Worm (Caenorhabditis elegans) whole organism, early embryonic: ENCODE results near the gene F17C11.12.

Source experiments
- ama-1 ChIP-seq: fragments of 150-350 bp; optimal IDR thresholded peaks from 2 replicates; lab custom pipeline; 2014
- ceh-36 ChIP-seq: sonication (generic microtip); optimal IDR thresholded peaks from 2 replicates; lab custom pipeline; 2016; ENCODE audit warnings: missing genetic modification characterization, inconsistent platforms, missing compliant biosample characterization
- flt-1 ChIP-seq: fragments of 200-800 bp; sonication (Bioruptor generic); IDR thresholded peaks from 2 replicates; pipeline ENCODE4 v1.3.6; 2022; ENCODE audit warnings: missing genetic modification characterization, missing compliant biosample characterization
- hmbx-1 ChIP-seq: sonication (generic microtip); optimal IDR thresholded peaks from 2 replicates; lab custom pipeline; 2016; ENCODE audit warnings: mild to moderate bottlenecking, missing genetic modification characterization, missing compliant biosample characterization
- pes-1 ChIP-seq: fragments of 200-800 bp; sonication (Bioruptor generic); IDR thresholded peaks from 2 replicates; pipeline ENCODE4 v1.3.6; 2022; ENCODE audit warnings: missing genetic modification reagents, missing genetic modification characterization, missing compliant biosample characterization

DNA sequence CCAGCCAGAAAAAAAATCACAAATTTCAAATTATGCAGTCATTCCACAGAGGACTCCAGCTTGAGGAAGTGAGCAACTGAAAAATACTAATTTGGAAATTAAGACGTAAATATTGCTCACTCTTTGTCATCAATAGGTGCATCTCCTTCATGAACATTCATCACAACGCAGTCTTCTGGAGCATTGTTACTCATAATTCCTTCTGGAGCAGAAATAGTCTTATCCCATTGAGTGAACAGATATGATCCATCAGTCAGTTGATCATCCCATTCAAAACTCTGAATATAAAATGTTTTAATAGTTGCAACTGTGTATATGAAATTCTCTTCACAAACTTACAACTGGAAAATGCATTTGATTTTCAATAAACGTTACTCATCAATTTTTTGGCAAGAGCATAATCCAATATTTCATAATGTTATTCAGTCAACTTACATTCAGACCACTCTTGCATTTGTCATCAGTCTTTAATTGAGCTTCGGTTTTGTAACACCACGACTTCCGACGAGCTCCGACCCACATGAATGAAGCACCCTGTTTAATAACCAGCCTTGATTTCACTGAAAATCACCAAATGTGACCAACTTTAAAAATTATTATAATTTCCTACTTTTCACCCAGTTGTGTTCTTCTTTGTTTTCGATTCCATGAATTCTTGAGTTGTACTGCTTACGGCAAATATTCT is 16.9 kb upstream of the F17C11.12 start:
- no peak for TF ChIP-seq hmbx-1 (tag; lab: Kevin White, UChicago)
- TF ChIP-seq ama-1 (lab: Kevin White, UChicago) = no peak
- TF ChIP-seq pes-1 = no peak
- TF ChIP-seq ceh-36 = no peak
- no peak for TF ChIP-seq flt-1
